Worm (Caenorhabditis elegans) whole organism, young adult: ENCODE measurements around the gene nlp-81.

ENCODE experiments used
- F39B2.1 ChIP-seq: fragments of 200-800 bp; sonication (Bioruptor generic); IDR thresholded peaks from 2 replicates; pipeline ENCODE4 v1.3.6; 2022; ENCODE audit warnings: missing genetic modification reagents, missing genetic modification characterization, missing compliant biosample characterization
- pbrm-1 ChIP-seq: fragments of 200-800 bp; sonication (Bioruptor generic); IDR thresholded peaks from 2 replicates; pipeline ENCODE4 v1.3.6; 2022; ENCODE audit warnings: missing genetic modification reagents, missing genetic modification characterization, missing compliant biosample characterization

DNA sequence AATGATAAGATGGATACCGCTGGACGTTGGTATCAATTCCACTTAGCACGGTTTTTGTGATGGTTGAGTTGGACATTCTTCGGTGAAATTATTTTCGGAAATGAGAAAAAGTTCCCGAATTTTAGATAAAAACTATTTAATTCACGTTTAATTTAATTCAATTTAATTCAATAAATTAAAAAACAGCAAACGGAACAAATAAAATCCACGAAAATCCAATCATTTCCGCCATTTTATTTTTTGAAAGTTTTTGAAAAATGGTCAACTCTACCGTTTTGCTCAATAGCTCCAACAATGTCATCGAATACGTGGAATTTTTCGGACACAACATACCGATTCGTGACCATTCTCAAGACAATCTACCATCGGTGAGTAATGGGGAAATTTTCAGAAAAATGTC, 26.2 kb upstream of the nlp-81 start, which contains the start of the genes Y67D8B.3 and Y67D8B.5:
- no peak for TF ChIP-seq pbrm-1 (GFP tag; lab: Robert Waterston, UW)
- no peak for TF ChIP-seq F39B2.1
